Fruit fly (Drosophila melanogaster): ENCODE data around the gene SNF4Agamma.

SNF4Agamma gene

dm6 chr3R:21188540-21189276 lies 48.2 kb downstream of the SNF4Agamma start (continued):
- TF ChIP-seq jim (GFP tag; optimal IDR thresholded peaks at IDR 0.05) (peak; percentile 65), HLH106 (tag; optimal IDR thresholded peaks at IDR 0.05) (peak; percentile 1), CrebA (GFP tag; optimal IDR thresholded peaks at IDR 0.05; ENCODE audit: borderline replicate concordance) (peak; percentile 79), tai (GFP tag; optimal IDR thresholded peaks at IDR 0.05) (no peak), Sp1 (GFP tag; optimal IDR thresholded peaks at IDR 0.05) (peak; percentile 62), Dif (GFP tag; optimal IDR thresholded peaks at IDR 0.05; ENCODE audit: partially characterized antibody) (peak; percentile 40), Myc (optimal IDR thresholded peaks at IDR 0.05) (no peak)

- TF ChIP-seq psq (GFP tag; optimal IDR thresholded peaks at IDR 0.05) (no peak), Abd-B (GFP tag; optimal IDR thresholded peaks at IDR 0.05) (no peak), CG32264 (GFP tag; optimal IDR thresholded peaks at IDR 0.05) (no peak), Hr78 (GFP tag; optimal IDR thresholded peaks at IDR 0.05) (no peak), HLH106 (tag; optimal IDR thresholded peaks at IDR 0.05) (no peak), tai (GFP tag; optimal IDR thresholded peaks at IDR 0.05) (no peak), OdsH (GFP tag; optimal IDR thresholded peaks at IDR 0.05) (no peak), ey (GFP tag; optimal IDR thresholded peaks at IDR 0.05) (no peak), dsf (GFP tag; optimal IDR thresholded peaks at IDR 0.05; ENCODE audit: borderline replicate concordance) (no peak)
Measured at dm6 chr3R:21189520-21190180, 49.1 kb downstream of the SNF4Agamma start.

dm6 chr3R:21190797-21191401 lies 50.4 kb downstream of the SNF4Agamma start:
- TF ChIP-seq HLH106 (tag; optimal IDR thresholded peaks at IDR 0.05) (no peak), ey (GFP tag; optimal IDR thresholded peaks at IDR 0.05) (no peak), Rel (GFP tag; optimal IDR thresholded peaks at IDR 0.05) (no peak), Rel (tag; optimal IDR thresholded peaks at IDR 0.05) (no peak), pan (optimal IDR thresholded peaks at IDR 0.05) (no peak), woc (GFP tag; optimal IDR thresholded peaks at IDR 0.05) (no peak), OdsH (GFP tag; optimal IDR thresholded peaks at IDR 0.05) (no peak), sage (GFP tag; optimal IDR thresholded peaks at IDR 0.05) (peak; percentile 16), Jra (GFP tag; optimal IDR thresholded peaks at IDR 0.05) (no peak), foxo (GFP tag; optimal IDR thresholded peaks at IDR 0.05) (no peak), Dfd (GFP tag; optimal IDR thresholded peaks at IDR 0.05) (no peak), fru (GFP tag; optimal IDR thresholded peaks at IDR 0.05) (no peak), CrebA (GFP tag; optimal IDR thresholded peaks at IDR 0.05; ENCODE audit: borderline replicate concordance) (peak; percentile 45), jim (GFP tag; optimal IDR thresholded peaks at IDR 0.05) (peak; percentile 78), usp (GFP tag; optimal IDR thresholded peaks at IDR 0.05) (no peak), h (GFP tag; optimal IDR thresholded peaks at IDR 0.05) (peak; percentile 14), Abd-B (GFP tag; optimal IDR thresholded peaks at IDR 0.05) (no peak), Mio (GFP tag; optimal IDR thresholded peaks at IDR 0.05) (no peak), dl (GFP tag; optimal IDR thresholded peaks at IDR 0.05; ENCODE audit: insufficient read depth in 1 of 2, partially characterized antibody in 2 of 2) (peak in 1 of 2 experiments; percentile 55), Sp1 (GFP tag; optimal IDR thresholded peaks at IDR 0.05) (peak; percentile 16), Vsx2 (GFP tag; optimal IDR thresholded peaks at IDR 0.05; ENCODE audit: partially characterized antibody) (no peak), brk (GFP tag; optimal IDR thresholded peaks at IDR 0.05) (peak; percentile 68), Hr83 (GFP tag; optimal IDR thresholded peaks at IDR 0.05; ENCODE audit: poor library complexity, severe bottlenecking) (no peak), sv (GFP tag; optimal IDR thresholded peaks at IDR 0.05) (no peak), CG32264 (GFP tag; optimal IDR thresholded peaks at IDR 0.05) (no peak), dmrt93B (GFP tag; optimal IDR thresholded peaks at IDR 0.05) (no peak), N (GFP tag; optimal IDR thresholded peaks at IDR 0.05) (no peak), psq (GFP tag; optimal IDR thresholded peaks at IDR 0.05) (peak; percentile 65), Dif (GFP tag; optimal IDR thresholded peaks at IDR 0.05; ENCODE audit: partially characterized antibody) (peak; percentile 70)
